Worm (Caenorhabditis elegans) whole organism, late embryonic: Measurements from ENCODE around the gene col-102.

Experiments
- C38D4.7 ChIP-seq: fragments of 200-800 bp; sonication (Bioruptor generic); optimal IDR thresholded peaks from 2 replicates; lab custom pipeline; 2018; ENCODE audit warnings: mild to moderate bottlenecking, missing genetic modification characterization, moderate library complexity, missing compliant biosample characterization
- Y22D7AL.16 ChIP-seq: sonication (generic microtip); optimal IDR thresholded peaks from 2 replicates; lab custom pipeline; 2016; ENCODE audit warnings: missing genetic modification characterization, missing compliant biosample characterization
- ceh-14 ChIP-seq: sonication (generic microtip); optimal IDR thresholded peaks from 2 replicates; lab custom pipeline; 2016; ENCODE audit warnings: missing genotype, missing genetic modification characterization, missing compliant biosample characterization
- ceh-18 ChIP-seq: sonication (generic microtip); optimal IDR thresholded peaks from 2 replicates; lab custom pipeline; 2016; ENCODE audit warnings: missing genetic modification characterization, missing compliant biosample characterization
- ceh-19 ChIP-seq: fragments of 200-800 bp; sonication (Bioruptor generic); optimal IDR thresholded peaks from 2 replicates; lab custom pipeline; 2018; ENCODE audit warnings: mild to moderate bottlenecking, missing genetic modification characterization, missing compliant biosample characterization
- ceh-2 ChIP-seq: sonication (generic microtip); optimal IDR thresholded peaks from 2 replicates; lab custom pipeline; 2016; ENCODE audit warnings: missing genotype, missing genetic modification characterization, missing compliant biosample characterization
- ceh-30 ChIP-seq: fragments of 150-350 bp; optimal IDR thresholded peaks from 2 replicates; lab custom pipeline; 2014; ENCODE audit warnings: missing biosample characterization, missing genetic modification characterization
- ceh-34 ChIP-seq: sonication (generic microtip); optimal IDR thresholded peaks from 2 replicates; lab custom pipeline; 2016; ENCODE audit warnings: mild to moderate bottlenecking, missing genetic modification characterization, missing compliant biosample characterization
- ceh-48 ChIP-seq: sonication (generic microtip); optimal IDR thresholded peaks from 2 replicates; lab custom pipeline; 2016; ENCODE audit warnings: missing genetic modification characterization, inconsistent platforms, missing compliant biosample characterization
- dmd-4 ChIP-seq: sonication (generic microtip); optimal IDR thresholded peaks from 2 replicates; lab custom pipeline; 2016; ENCODE audit warnings: borderline replicate concordance, missing genetic modification characterization, missing compliant biosample characterization
- ets-4 ChIP-seq: sonication (generic microtip); optimal IDR thresholded peaks from 2 replicates; lab custom pipeline; 2016; ENCODE audit warnings: missing genetic modification characterization, missing compliant biosample characterization
- eyg-1 ChIP-seq: sonication (generic microtip); optimal IDR thresholded peaks from 2 replicates; lab custom pipeline; 2016; ENCODE audit warnings: missing genotype, missing genetic modification characterization, missing compliant biosample characterization
- fax-1 ChIP-seq: sonication (generic microtip); optimal IDR thresholded peaks from 2 replicates; lab custom pipeline; 2016; ENCODE audit warnings: missing genotype, missing genetic modification characterization, missing compliant biosample characterization
- gmeb-2 ChIP-seq: sonication (generic microtip); optimal IDR thresholded peaks from 2 replicates; lab custom pipeline; 2016; ENCODE audit warnings: missing genetic modification characterization, inconsistent platforms, missing compliant biosample characterization
- hlh-13 ChIP-seq: fragments of 200-800 bp; sonication (Bioruptor generic); optimal IDR thresholded peaks from 2 replicates; lab custom pipeline; 2018; ENCODE audit warnings: mild to moderate bottlenecking, missing genetic modification characterization, missing compliant biosample characterization
- hlh-30 ChIP-seq: sonication (generic microtip); optimal IDR thresholded peaks from 2 replicates; lab custom pipeline; 2017; ENCODE audit warnings: antibody characterized with exemption, missing genetic modification characterization, missing compliant biosample characterization; ENCODE audit not compliant: insufficient read depth
- hlh-6 ChIP-seq: sonication (generic microtip); optimal IDR thresholded peaks from 2 replicates; lab custom pipeline; 2016; ENCODE audit warnings: missing genotype, missing genetic modification characterization, missing compliant biosample characterization
- lin-11 ChIP-seq: fragments of 200-800 bp; sonication (Bioruptor generic); optimal IDR thresholded peaks from 2 replicates; lab custom pipeline; 2018; ENCODE audit warnings: mild to moderate bottlenecking, missing genetic modification characterization, missing compliant biosample characterization
- madf-2 ChIP-seq: sonication (generic microtip); optimal IDR thresholded peaks from 2 replicates; lab custom pipeline; 2017; ENCODE audit warnings: missing genetic modification characterization, missing compliant biosample characterization
- mec-3 ChIP-seq: sonication (generic microtip); optimal IDR thresholded peaks from 2 replicates; lab custom pipeline; 2016; ENCODE audit warnings: borderline replicate concordance, missing genetic modification characterization, missing compliant biosample characterization
- nfya-1 ChIP-seq: sonication (generic microtip); optimal IDR thresholded peaks from 2 replicates; lab custom pipeline; 2017; ENCODE audit warnings: missing genetic modification characterization, mild to moderate bottlenecking, missing compliant biosample characterization, antibody characterized with exemption, moderate library complexity
- nhr-11 ChIP-seq: fragments of 150-350 bp; optimal IDR thresholded peaks from 2 replicates; lab custom pipeline; 2014; ENCODE audit warnings: missing biosample characterization, missing genetic modification characterization
- npax-4 ChIP-seq: sonication (generic microtip); optimal IDR thresholded peaks from 2 replicates; lab custom pipeline; 2016; ENCODE audit warnings: missing genetic modification characterization, missing compliant biosample characterization
- odd-2 ChIP-seq: sonication (generic microtip); optimal IDR thresholded peaks from 2 replicates; lab custom pipeline; 2017; ENCODE audit warnings: antibody characterized with exemption, mild to moderate bottlenecking, missing genetic modification characterization, missing compliant biosample characterization
- pag-3 ChIP-seq: sonication (generic microtip); optimal IDR thresholded peaks from 2 replicates; lab custom pipeline; 2016; ENCODE audit warnings: missing compliant biosample characterization, missing genetic modification characterization, borderline replicate concordance
- pat-9 ChIP-seq: fragments of 200-800 bp; sonication (Bioruptor generic); optimal IDR thresholded peaks from 2 replicates; lab custom pipeline; 2018; ENCODE audit warnings: mild to moderate bottlenecking, missing genetic modification characterization, moderate library complexity, missing compliant biosample characterization
- pax-1 ChIP-seq: fragments of 150-350 bp; optimal IDR thresholded peaks from 2 replicates; lab custom pipeline; 2014; ENCODE audit warnings: missing biosample characterization, missing genetic modification characterization
- pha-2 ChIP-seq: sonication (generic microtip); optimal IDR thresholded peaks from 2 replicates; lab custom pipeline; 2017; ENCODE audit warnings: mild to moderate bottlenecking, missing genetic modification characterization, missing compliant biosample characterization
- pha-4 ChIP-seq: fragments of 150-350 bp; optimal IDR thresholded peaks from 2 replicates; lab custom pipeline; 2018; ENCODE audit warnings: missing biosample characterization, missing genetic modification reagents, missing genetic modification characterization
- pqm-1 ChIP-seq: sonication (generic microtip); optimal IDR thresholded peaks from 2 replicates; lab custom pipeline; 2016; ENCODE audit warnings: missing genetic modification characterization, missing compliant biosample characterization
- pros-1 ChIP-seq: fragments of 150-350 bp; optimal IDR thresholded peaks from 2 replicates; lab custom pipeline; 2014; ENCODE audit warnings: missing biosample characterization, missing genetic modification reagents, missing genetic modification characterization
- ref-2 ChIP-seq: sonication (generic microtip); optimal IDR thresholded peaks from 2 replicates; lab custom pipeline; 2016; ENCODE audit warnings: missing genetic modification characterization, missing compliant biosample characterization
- syd-9 ChIP-seq: sonication (generic microtip); optimal IDR thresholded peaks from 2 replicates; lab custom pipeline; 2016; ENCODE audit warnings: mild to moderate bottlenecking, missing genetic modification characterization, moderate library complexity, missing compliant biosample characterization
- unc-42 ChIP-seq: sonication (generic microtip); optimal IDR thresholded peaks from 2 replicates; lab custom pipeline; 2016; ENCODE audit warnings: missing genotype, missing genetic modification characterization, missing compliant biosample characterization
- unc-55 ChIP-seq: sonication (generic microtip); optimal IDR thresholded peaks from 2 replicates; lab custom pipeline; 2017; ENCODE audit warnings: missing biosample characterization, missing genetic modification reagents, missing genetic modification characterization
- unc-86 ChIP-seq: sonication (generic microtip); optimal IDR thresholded peaks from 2 replicates; lab custom pipeline; 2016; ENCODE audit warnings: missing genetic modification characterization, missing compliant biosample characterization
- zip-5 ChIP-seq: sonication (generic microtip); optimal IDR thresholded peaks from 2 replicates; lab custom pipeline; 2016; ENCODE audit warnings: missing genetic modification characterization, missing compliant biosample characterization
- ztf-16 ChIP-seq: sonication (generic microtip); optimal IDR thresholded peaks from 2 replicates; lab custom pipeline; 2017; ENCODE audit warnings: missing genetic modification characterization, missing compliant biosample characterization

col-102 gene

ce11 chrIV:592382-592781, 11.9 kb upstream of the col-102 start, which contains the start of gene C18H7.6:
Gene C18H7.6 (minus strand): TSS chrIV:592485.
- TF ChIP-seq ceh-30 (tag; lab: Kevin White, UChicago), result no peak
- TF ChIP-seq nfya-1, result no peak
- TF ChIP-seq unc-86, result no peak
- TF ChIP-seq Y22D7AL.16 (tag; lab: Kevin White, UChicago), result no peak
- no peak for TF ChIP-seq unc-55
- no peak for TF ChIP-seq npax-4
- no peak for TF ChIP-seq ceh-14
- no peak for TF ChIP-seq syd-9 (tag; lab: Kevin White, UChicago)

DNA sequence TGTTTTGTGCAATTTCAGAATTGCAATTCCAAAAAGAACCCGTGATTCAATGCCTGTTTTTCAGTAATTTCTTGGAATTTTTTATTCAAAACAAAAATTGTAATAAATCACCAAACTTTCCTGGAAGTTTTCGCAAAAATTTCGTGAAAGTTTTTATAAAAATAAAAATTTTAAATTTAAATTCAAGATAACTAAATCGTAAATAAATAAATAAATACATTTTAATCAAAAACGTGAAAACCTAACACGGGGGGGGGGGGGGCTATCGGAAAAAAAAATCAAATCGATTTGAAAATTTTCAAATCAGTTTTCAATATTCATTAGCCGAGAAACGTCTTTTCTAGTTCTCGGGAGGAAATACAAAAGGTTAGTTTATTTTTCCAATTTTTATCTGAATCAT, 11.2 kb upstream of the col-102 start, which contains the start of gene C18H7.4:
Gene C18H7.4 (plus strand): TSS at position 301 of the 400 bp plus-strand sequence.
- TF ChIP-seq madf-2 (tag; lab: Kevin White, UChicago) (no peak), hlh-30 (no peak)

- TF ChIP-seq pax-1 (tag; lab: Kevin White, UChicago) (no peak), pros-1 (no peak), unc-42 (tag; lab: Kevin White, UChicago) (no peak), hlh-6 (no peak), fax-1 (no peak), gmeb-2 (tag; lab: Kevin White, UChicago) (no peak)
Measured at ce11 chrIV:594840-595239, 9.4 kb upstream of the col-102 start.

ce11 chrIV:596292-596952, 7.8 kb upstream of the col-102 start, which contains the start of the genes C18H7.7 and C18H7.11:
Gene C18H7.7 (minus strand): TSS chrIV:596392.
Gene C18H7.11 (plus strand): TSS chrIV:596902.
- peak; percentile 9 for TF ChIP-seq hlh-30
- no peak for TF ChIP-seq ceh-19 (GFP tag; lab: Kevin White, UChicago)
- TF ChIP-seq, all 69 proteins: peak for 1

DNA sequence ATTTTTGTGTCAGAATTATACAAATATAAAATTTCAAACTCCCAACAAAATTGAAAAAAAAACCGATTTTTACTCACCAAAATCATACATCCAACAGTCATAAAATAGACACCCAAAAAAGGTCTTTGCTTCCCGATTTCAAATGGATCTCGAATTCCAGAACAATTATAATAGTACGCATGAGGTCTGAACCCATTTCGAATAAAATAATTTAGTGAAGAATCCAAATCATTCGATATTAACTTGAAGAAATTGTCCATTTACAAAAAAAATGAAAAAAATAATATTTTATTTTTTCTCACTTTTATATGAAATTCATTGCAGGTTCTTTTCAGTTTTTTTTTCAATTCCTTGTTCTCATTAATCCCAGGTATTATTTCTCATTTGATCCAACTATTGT, 2.6 kb upstream of the col-102 start, which contains the start of gene srt-59:
Gene srt-59 (minus strand): TSS at position 101 of the 400 bp plus-strand sequence.
- no peak for TF ChIP-seq pha-2
- TF ChIP-seq ref-2, result no peak
- TF ChIP-seq pha-4 (tag; lab: Kevin White, UChicago), result no peak
- TF ChIP-seq ztf-16 (tag; lab: Kevin White, UChicago), result no peak
- TF ChIP-seq C38D4.7 (GFP tag; lab: Kevin White, UChicago), result no peak
- no peak for TF ChIP-seq ceh-18
- TF ChIP-seq mec-3, result no peak
- no peak for TF ChIP-seq ceh-2 (tag; lab: Kevin White, UChicago)
- TF ChIP-seq lin-11, result no peak
- TF ChIP-seq nhr-11 (tag; lab: Kevin White, UChicago), result no peak
- TF ChIP-seq zip-5 (tag; lab: Kevin White, UChicago), result no peak
- no peak for TF ChIP-seq ceh-48 (tag; lab: Kevin White, UChicago)
- no peak for TF ChIP-seq hlh-13

- no peak for TF ChIP-seq ztf-16 (tag; lab: Kevin White, UChicago)
- TF ChIP-seq hlh-13, result no peak
- TF ChIP-seq ceh-30 (tag; lab: Kevin White, UChicago), result no peak
- TF ChIP-seq pax-1 (tag; lab: Kevin White, UChicago), result no peak
- TF ChIP-seq C38D4.7 (GFP tag; lab: Kevin White, UChicago), result no peak
- TF ChIP-seq pag-3 (tag; lab: Kevin White, UChicago), result no peak
- no peak for TF ChIP-seq pat-9
- no peak for TF ChIP-seq ceh-18
- no peak for TF ChIP-seq pqm-1 (tag; lab: Kevin White, UChicago)
- TF ChIP-seq dmd-4, result no peak
- no peak for TF ChIP-seq madf-2 (tag; lab: Kevin White, UChicago)
- TF ChIP-seq nhr-11 (tag; lab: Kevin White, UChicago), result no peak
- no peak for TF ChIP-seq eyg-1 (tag; lab: Kevin White, UChicago)
- TF ChIP-seq ets-4 (tag; lab: Kevin White, UChicago), result no peak
- no peak for TF ChIP-seq syd-9 (tag; lab: Kevin White, UChicago)
- TF ChIP-seq odd-2 (tag; lab: Kevin White, UChicago), result no peak
- TF ChIP-seq Y22D7AL.16 (tag; lab: Kevin White, UChicago), result no peak
- no peak for TF ChIP-seq nfya-1
- TF ChIP-seq ceh-34, result no peak
- no peak for TF ChIP-seq ceh-19 (GFP tag; lab: Kevin White, UChicago)
Measured at ce11 chrIV:603543-603942, 701 bp upstream of the col-102 start, which contains the start of gene prmt-4. Gene prmt-4 (minus strand): TSS chrIV:603643.
